Worm (Caenorhabditis elegans) whole organism, late embryonic: ENCODE results near the gene npr-25.
A peak's percentile ranks its signal among the peaks of the same experiment; 100 is the strongest.

ENCODE experiments used
- C38D4.7 ChIP-seq: fragments of 200-800 bp; sonication (Bioruptor generic); optimal IDR thresholded peaks from 2 replicates; lab custom pipeline; 2018; ENCODE audit warnings: mild to moderate bottlenecking, missing genetic modification characterization, moderate library complexity, missing compliant biosample characterization
- F13H6.1 ChIP-seq: sonication (generic microtip); optimal IDR thresholded peaks from 2 replicates; lab custom pipeline; 2016; ENCODE audit warnings: missing genetic modification characterization, missing compliant biosample characterization
- T23F11.4 ChIP-seq: fragments of 200-800 bp; sonication (Bioruptor generic); optimal IDR thresholded peaks from 2 replicates; lab custom pipeline; 2018; ENCODE audit warnings: mild to moderate bottlenecking, missing genetic modification characterization, missing compliant biosample characterization
- Y22D7AL.16 ChIP-seq: sonication (generic microtip); optimal IDR thresholded peaks from 2 replicates; lab custom pipeline; 2016; ENCODE audit warnings: missing genetic modification characterization, missing compliant biosample characterization
- ahr-1 ChIP-seq: sonication (generic microtip); optimal IDR thresholded peaks from 2 replicates; lab custom pipeline; 2016; ENCODE audit warnings: missing genetic modification characterization, missing compliant biosample characterization
- ceh-18 ChIP-seq: sonication (generic microtip); optimal IDR thresholded peaks from 2 replicates; lab custom pipeline; 2016; ENCODE audit warnings: missing genetic modification characterization, missing compliant biosample characterization
- ceh-19 ChIP-seq: fragments of 200-800 bp; sonication (Bioruptor generic); optimal IDR thresholded peaks from 2 replicates; lab custom pipeline; 2018; ENCODE audit warnings: mild to moderate bottlenecking, missing genetic modification characterization, missing compliant biosample characterization
- ceh-24 ChIP-seq: sonication (generic microtip); optimal IDR thresholded peaks from 2 replicates; lab custom pipeline; 2016; ENCODE audit warnings: mild to moderate bottlenecking, missing genetic modification characterization, missing compliant biosample characterization
- ceh-31 ChIP-seq: sonication (generic microtip); optimal IDR thresholded peaks from 2 replicates; lab custom pipeline; 2016; ENCODE audit warnings: missing genetic modification characterization, missing compliant biosample characterization
- ceh-45 ChIP-seq: fragments of 200-800 bp; sonication (Bioruptor generic); IDR thresholded peaks from 2 replicates; pipeline ENCODE4 v1.3.6; 2022; ENCODE audit warnings: missing genetic modification reagents, missing genetic modification characterization, missing compliant biosample characterization
- ceh-48 ChIP-seq: sonication (generic microtip); optimal IDR thresholded peaks from 2 replicates; lab custom pipeline; 2016; ENCODE audit warnings: missing genetic modification characterization, inconsistent platforms, missing compliant biosample characterization
- ceh-9 ChIP-seq: sonication (generic microtip); optimal IDR thresholded peaks from 2 replicates; lab custom pipeline; 2016; ENCODE audit warnings: mild to moderate bottlenecking, missing genetic modification characterization, inconsistent platforms, missing compliant biosample characterization
- dmd-4 ChIP-seq: sonication (generic microtip); optimal IDR thresholded peaks from 2 replicates; lab custom pipeline; 2016; ENCODE audit warnings: borderline replicate concordance, missing genetic modification characterization, missing compliant biosample characterization
- elt-4 ChIP-seq: sonication (generic microtip); optimal IDR thresholded peaks from 2 replicates; lab custom pipeline; 2016; ENCODE audit warnings: missing genetic modification characterization, missing compliant biosample characterization
- eyg-1 ChIP-seq: sonication (generic microtip); optimal IDR thresholded peaks from 2 replicates; lab custom pipeline; 2016; ENCODE audit warnings: missing genotype, missing genetic modification characterization, missing compliant biosample characterization
- fkh-10 ChIP-seq: fragments of 150-350 bp; optimal IDR thresholded peaks from 2 replicates; lab custom pipeline; 2014; ENCODE audit warnings: missing biosample characterization, missing genetic modification reagents, missing genetic modification characterization
- hlh-13 ChIP-seq: fragments of 200-800 bp; sonication (Bioruptor generic); optimal IDR thresholded peaks from 2 replicates; lab custom pipeline; 2018; ENCODE audit warnings: mild to moderate bottlenecking, missing genetic modification characterization, missing compliant biosample characterization
- hlh-6 ChIP-seq: sonication (generic microtip); optimal IDR thresholded peaks from 2 replicates; lab custom pipeline; 2016; ENCODE audit warnings: missing genotype, missing genetic modification characterization, missing compliant biosample characterization
- hlh-8 ChIP-seq: sonication (generic microtip); optimal IDR thresholded peaks from 2 replicates; lab custom pipeline; 2016; ENCODE audit warnings: missing genotype, missing genetic modification characterization, missing compliant biosample characterization
- nfya-1 ChIP-seq: sonication (generic microtip); optimal IDR thresholded peaks from 2 replicates; lab custom pipeline; 2017; ENCODE audit warnings: missing genetic modification characterization, mild to moderate bottlenecking, missing compliant biosample characterization, antibody characterized with exemption, moderate library complexity
- nhr-232 ChIP-seq: sonication (generic microtip); optimal IDR thresholded peaks from 2 replicates; lab custom pipeline; 2016; ENCODE audit warnings: missing genetic modification characterization, missing compliant biosample characterization
- npax-4 ChIP-seq: sonication (generic microtip); optimal IDR thresholded peaks from 2 replicates; lab custom pipeline; 2016; ENCODE audit warnings: missing genetic modification characterization, missing compliant biosample characterization
- odd-2 ChIP-seq: sonication (generic microtip); optimal IDR thresholded peaks from 2 replicates; lab custom pipeline; 2017; ENCODE audit warnings: antibody characterized with exemption, mild to moderate bottlenecking, missing genetic modification characterization, missing compliant biosample characterization
- pag-3 ChIP-seq: sonication (generic microtip); optimal IDR thresholded peaks from 2 replicates; lab custom pipeline; 2016; ENCODE audit warnings: missing compliant biosample characterization, missing genetic modification characterization, borderline replicate concordance
- pha-2 ChIP-seq: sonication (generic microtip); optimal IDR thresholded peaks from 2 replicates; lab custom pipeline; 2017; ENCODE audit warnings: mild to moderate bottlenecking, missing genetic modification characterization, missing compliant biosample characterization
- pha-4 ChIP-seq: fragments of 150-350 bp; optimal IDR thresholded peaks from 2 replicates; lab custom pipeline; 2018; ENCODE audit warnings: missing biosample characterization, missing genetic modification reagents, missing genetic modification characterization
- pros-1 ChIP-seq: fragments of 150-350 bp; optimal IDR thresholded peaks from 2 replicates; lab custom pipeline; 2014; ENCODE audit warnings: missing biosample characterization, missing genetic modification reagents, missing genetic modification characterization
- rnt-1 ChIP-seq: sonication (generic microtip); optimal IDR thresholded peaks from 2 replicates; lab custom pipeline; 2016; ENCODE audit warnings: missing genetic modification characterization, missing compliant biosample characterization
- sdc-2 ChIP-seq: sonication (generic microtip); optimal IDR thresholded peaks from 2 replicates; lab custom pipeline; 2016; ENCODE audit warnings: missing genotype, missing genetic modification characterization, missing compliant biosample characterization
- unc-42 ChIP-seq: sonication (generic microtip); optimal IDR thresholded peaks from 2 replicates; lab custom pipeline; 2016; ENCODE audit warnings: missing genotype, missing genetic modification characterization, missing compliant biosample characterization
- unc-55 ChIP-seq: sonication (generic microtip); optimal IDR thresholded peaks from 2 replicates; lab custom pipeline; 2017; ENCODE audit warnings: missing biosample characterization, missing genetic modification reagents, missing genetic modification characterization
- unc-86 ChIP-seq: sonication (generic microtip); optimal IDR thresholded peaks from 2 replicates; lab custom pipeline; 2016; ENCODE audit warnings: missing genetic modification characterization, missing compliant biosample characterization

npr-25 gene

DNA sequence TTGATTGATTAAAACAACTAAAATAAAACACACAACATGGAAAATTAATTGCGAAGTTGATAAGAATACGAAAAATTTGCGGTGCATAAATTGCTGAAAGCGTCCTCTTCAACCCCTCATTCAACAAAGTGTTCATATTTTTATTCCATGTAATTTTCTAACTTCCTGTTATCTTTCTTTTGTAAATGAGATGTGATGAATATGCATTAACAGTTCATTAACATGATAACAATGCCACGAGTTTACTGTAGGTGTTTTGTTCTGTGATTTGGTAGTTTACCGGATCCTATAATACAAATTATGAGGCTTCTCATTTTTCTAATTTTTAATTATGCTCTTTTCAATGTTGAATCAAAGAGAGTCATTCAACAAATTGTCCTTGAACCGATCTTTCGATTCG lies 23.7 kb downstream of the npr-25 start, which contains the start of gene F47G9.6:
TSS of gene F47G9.6 (plus strand) at position 301 of the 400 bp plus-strand sequence.
- TF ChIP-seq fkh-10 (GFP tag; lab: Kevin White, UChicago): no peak
- TF ChIP-seq C38D4.7 (GFP tag; lab: Kevin White, UChicago): no peak
- no peak for TF ChIP-seq pros-1 (tag; lab: Kevin White, UChicago)
- TF ChIP-seq unc-86: no peak
- no peak for TF ChIP-seq odd-2

DNA sequence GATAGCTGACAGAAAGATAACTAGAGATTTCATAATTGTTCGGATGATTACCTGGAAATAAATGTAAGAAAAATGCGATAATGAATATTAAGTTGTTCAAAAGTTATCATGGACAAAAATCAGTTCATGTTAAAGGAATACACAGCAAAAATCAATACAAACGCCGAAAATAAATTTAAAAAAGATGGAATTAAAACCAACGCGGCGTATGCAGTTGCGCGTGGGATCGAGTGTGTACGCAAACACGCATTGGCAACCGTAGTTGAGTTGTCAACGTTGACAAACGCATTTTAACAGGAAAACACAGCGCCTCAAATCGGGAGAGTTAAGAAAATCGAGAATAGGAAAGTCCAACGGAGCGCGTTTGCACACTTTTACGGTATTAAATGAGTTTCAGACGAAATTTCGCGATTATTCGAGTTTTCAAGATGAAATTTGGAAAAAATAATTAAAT lies 25.9 kb downstream of the npr-25 start, which contains the start of gene tmed-10:
TSS of gene tmed-10 (minus strand) at position 51 of the 454 bp plus-strand sequence.
- no peak for TF ChIP-seq hlh-6
- TF ChIP-seq ceh-18: peak; percentile 1
- peak; percentile 48 for TF ChIP-seq unc-42 (tag; lab: Kevin White, UChicago)
- TF ChIP-seq unc-55: peak; percentile 31
- TF ChIP-seq nfya-1 (tag; lab: Kevin White, UChicago): peak; percentile 54
- TF ChIP-seq npax-4: no peak
- TF ChIP-seq fkh-10 (GFP tag; lab: Kevin White, UChicago): no peak
- peak; percentile 42 for TF ChIP-seq ceh-31

- TF ChIP-seq pag-3 (tag; lab: Kevin White, UChicago) (no peak), dmd-4 (tag; lab: Kevin White, UChicago) (no peak), unc-42 (tag; lab: Kevin White, UChicago) (no peak), pha-4 (no peak), Y22D7AL.16 (tag; lab: Kevin White, UChicago) (no peak), ceh-9 (no peak), ceh-19 (GFP tag; lab: Kevin White, UChicago) (no peak), ceh-45 (GFP tag; lab: Robert Waterston, UW) (no peak), ceh-48 (tag; lab: Kevin White, UChicago) (no peak), ahr-1 (tag; lab: Kevin White, UChicago) (no peak), odd-2 (no peak), hlh-8 (tag; lab: Kevin White, UChicago) (no peak), F13H6.1 (tag; lab: Kevin White, UChicago) (no peak)
Observed at ce11 chrV:11323720-11324119, 29.1 kb downstream of the npr-25 start, which contains the start of gene str-141. str-141 (minus strand) TSS chrV:11323820.

- TF ChIP-seq elt-4 (tag; lab: Kevin White, UChicago) (no peak), unc-55 (no peak), fkh-10 (GFP tag; lab: Kevin White, UChicago) (no peak), T23F11.4 (GFP tag; lab: Kevin White, UChicago) (no peak), ceh-24 (no peak), rnt-1 (tag; lab: Kevin White, UChicago) (no peak), sdc-2 (tag; lab: Kevin White, UChicago) (no peak)
Observed at ce11 chrV:11321719-11322118, 31.1 kb downstream of the npr-25 start, which contains the start of gene F47G9.4. F47G9.4 (minus strand) TSS chrV:11321816.

DNA sequence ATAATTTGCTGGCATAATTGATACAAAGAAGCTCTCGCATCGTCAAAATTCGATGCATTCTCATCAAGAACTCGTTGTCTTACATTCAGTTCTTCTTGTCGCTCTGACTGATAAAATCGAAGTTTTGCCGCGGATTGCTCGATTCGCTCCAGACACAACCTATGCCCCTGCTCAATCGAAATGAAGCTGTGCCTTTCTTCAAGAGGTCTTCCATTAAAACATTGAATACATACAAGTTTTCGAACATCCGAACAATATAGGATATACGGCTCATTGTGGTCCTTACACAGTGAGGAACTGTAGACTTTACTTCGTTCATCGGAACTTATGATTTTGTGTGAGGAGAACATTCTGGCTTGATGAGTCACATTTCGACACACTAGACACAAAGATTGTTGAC lies 31.9 kb downstream of the npr-25 start:
- TF ChIP-seq ceh-48 (tag; lab: Kevin White, UChicago) (no peak), nhr-232 (tag; lab: Kevin White, UChicago) (no peak), ceh-9 (no peak), pha-2 (tag; lab: Kevin White, UChicago) (no peak), hlh-13 (GFP tag; lab: Kevin White, UChicago) (no peak), unc-86 (no peak), eyg-1 (tag; lab: Kevin White, UChicago) (no peak), rnt-1 (tag; lab: Kevin White, UChicago) (no peak), sdc-2 (tag; lab: Kevin White, UChicago) (no peak), F13H6.1 (tag; lab: Kevin White, UChicago) (no peak)
- TF ChIP-seq, all 69 proteins: peak for 0
